Fruit fly (Drosophila melanogaster) Kc167 (cell line): ENCODE measurements around the gene Pvf2.

Experiments
- Myc ChIP-seq: fragments of >200 bp; optimal IDR thresholded peaks from 2 replicates; lab custom pipeline; 2017; ENCODE audit warnings: missing external identifiers
- Sin3A ChIP-seq: fragments of >200 bp; optimal IDR thresholded peaks from 2 replicates; lab custom pipeline; 2018; ENCODE audit warnings: missing external identifiers
- h ChIP-seq: fragments of >200 bp; optimal IDR thresholded peaks from 3 replicates; lab custom pipeline; 2018; ENCODE audit warnings: missing external identifiers
- insv ChIP-seq: fragments of >200 bp; optimal IDR thresholded peaks from 3 replicates; lab custom pipeline; 2018; ENCODE audit warnings: missing external identifiers
- psq ChIP-seq: fragments of >200 bp; optimal IDR thresholded peaks from 2 replicates; lab custom pipeline; 2017; ENCODE audit warnings: missing external identifiers
- ttk ChIP-seq: sonication (Bioruptor generic); optimal IDR thresholded peaks from 2 replicates; lab custom pipeline; 2017; ENCODE audit warnings: missing external identifiers

Gene Pvf2

dm6 chr2L:7049009-7049647, 35.3 kb downstream of the Pvf2 start:
- TF ChIP-seq ttk (lab: Kevin White, UChicago) (no peak), psq (no peak), insv (lab: Kevin White, UChicago) (no peak), Sin3A (no peak)

DNA sequence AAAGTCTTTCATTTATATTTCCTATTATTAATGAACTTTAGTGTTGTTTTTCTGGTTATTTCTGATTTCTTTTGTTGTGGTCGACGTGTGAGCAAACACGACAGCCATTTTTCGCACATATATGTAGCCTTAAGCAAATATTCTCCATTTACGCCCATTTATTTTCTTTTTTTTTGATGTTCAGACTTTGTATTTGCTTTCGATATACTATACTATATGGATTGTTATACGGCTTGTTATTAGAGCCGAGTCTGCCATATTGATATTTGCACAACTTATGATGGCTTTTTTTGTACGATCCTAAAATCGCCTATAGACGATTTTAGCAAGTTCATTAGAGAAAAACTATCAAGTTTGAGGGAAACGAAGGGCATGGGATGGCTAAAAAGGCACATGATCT, 36.7 kb downstream of the Pvf2 start:
- no peak for TF ChIP-seq h
- TF ChIP-seq insv (lab: Kevin White, UChicago), result no peak
- TF ChIP-seq psq, result no peak
- TF ChIP-seq Myc (lab: Kevin White, UChicago), result no peak
- no peak for TF ChIP-seq Sin3A
- TF ChIP-seq ttk (lab: Kevin White, UChicago), result no peak

DNA sequence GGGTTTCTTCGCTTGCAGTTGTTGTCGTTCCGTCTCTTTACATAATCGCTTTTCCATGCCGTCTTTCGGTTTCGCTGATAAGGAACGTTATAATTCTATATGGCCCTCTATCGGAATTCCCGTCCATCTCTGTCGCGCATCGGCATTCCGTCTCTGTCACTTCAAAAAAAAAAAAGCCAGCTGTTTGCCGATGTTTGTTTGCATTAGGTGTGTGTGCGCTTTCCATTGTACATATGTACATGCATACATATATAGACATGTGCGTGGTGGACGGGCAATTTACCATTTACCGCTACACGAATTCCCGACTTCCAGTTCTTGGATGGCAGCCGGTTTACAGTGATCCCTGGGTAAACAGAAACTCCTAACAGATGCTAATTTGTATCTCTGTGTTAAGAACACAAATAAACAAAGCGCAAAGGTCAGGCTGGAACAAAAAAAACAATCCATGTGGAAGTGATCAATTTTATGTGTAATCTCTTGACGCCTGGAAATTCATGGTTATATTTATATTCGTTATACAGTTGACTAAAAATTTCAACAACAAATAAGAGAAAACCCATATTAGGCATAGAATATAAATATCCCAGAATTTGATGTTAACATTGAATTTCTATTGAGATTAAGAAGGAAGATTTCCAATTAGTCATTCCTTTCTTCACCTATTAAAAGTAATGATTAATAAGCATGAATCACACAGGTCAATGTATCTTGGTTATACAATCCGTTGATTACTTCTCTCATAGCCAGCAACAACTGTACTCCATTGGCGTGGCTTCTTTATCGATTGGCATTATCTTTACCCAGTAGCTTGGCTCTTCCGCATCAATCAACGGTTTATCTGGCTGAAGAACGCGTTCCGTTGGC, 41.2 kb downstream of the Pvf2 start:
- no peak for TF ChIP-seq Sin3A
- no peak for TF ChIP-seq Myc (lab: Kevin White, UChicago)
- no peak for TF ChIP-seq psq
- TF ChIP-seq h, result no peak
- no peak for TF ChIP-seq ttk (lab: Kevin White, UChicago)
- TF ChIP-seq insv (lab: Kevin White, UChicago), result no peak

DNA sequence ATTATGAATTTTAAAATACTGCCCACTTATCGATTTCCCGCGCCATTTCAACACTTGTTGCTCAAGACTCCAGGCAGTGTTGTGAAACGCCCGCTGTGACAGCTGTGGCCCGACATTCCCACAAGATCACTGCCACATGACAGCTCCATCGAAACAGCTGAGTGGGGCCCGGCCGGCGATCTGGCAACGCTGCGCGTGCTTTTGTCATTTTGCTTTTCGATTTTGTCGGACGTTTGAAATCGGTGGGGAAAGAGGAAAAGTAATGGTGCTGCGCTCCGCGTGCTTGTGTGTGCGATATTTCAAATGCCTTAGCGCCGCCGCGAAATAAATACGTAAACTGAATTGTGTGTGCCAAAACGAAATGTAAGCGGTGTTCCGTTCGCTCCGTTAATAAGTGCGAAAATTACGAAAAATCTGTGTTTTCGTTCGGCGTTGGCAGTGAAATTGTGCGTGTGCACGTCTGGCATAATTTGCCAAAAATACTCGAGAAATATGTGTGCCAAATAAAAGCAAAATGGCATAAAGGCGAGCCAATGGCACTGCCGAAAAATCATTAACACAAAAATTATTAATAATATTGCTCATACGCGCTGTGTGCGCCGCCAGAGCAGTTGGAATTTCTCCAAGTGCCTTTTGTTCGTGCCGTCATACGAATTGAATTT, 42.2 kb downstream of the Pvf2 start:
- TF ChIP-seq h (no peak), Sin3A (no peak), ttk (lab: Kevin White, UChicago) (no peak), psq (no peak)

- TF ChIP-seq psq, result no peak
- TF ChIP-seq insv (lab: Kevin White, UChicago), result no peak
- no peak for TF ChIP-seq Myc (lab: Kevin White, UChicago)
- TF ChIP-seq ttk (lab: Kevin White, UChicago), result no peak
- no peak for TF ChIP-seq h
- no peak for TF ChIP-seq Sin3A
Observed at dm6 chr2L:7039342-7039684, 45.1 kb downstream of the Pvf2 start.

dm6 chr2L:7038404-7039341, 45.8 kb downstream of the Pvf2 start:
- no peak for TF ChIP-seq Sin3A
- no peak for TF ChIP-seq psq
- TF ChIP-seq ttk (lab: Kevin White, UChicago), result no peak
- no peak for TF ChIP-seq Myc (lab: Kevin White, UChicago)
- no peak for TF ChIP-seq h

DNA sequence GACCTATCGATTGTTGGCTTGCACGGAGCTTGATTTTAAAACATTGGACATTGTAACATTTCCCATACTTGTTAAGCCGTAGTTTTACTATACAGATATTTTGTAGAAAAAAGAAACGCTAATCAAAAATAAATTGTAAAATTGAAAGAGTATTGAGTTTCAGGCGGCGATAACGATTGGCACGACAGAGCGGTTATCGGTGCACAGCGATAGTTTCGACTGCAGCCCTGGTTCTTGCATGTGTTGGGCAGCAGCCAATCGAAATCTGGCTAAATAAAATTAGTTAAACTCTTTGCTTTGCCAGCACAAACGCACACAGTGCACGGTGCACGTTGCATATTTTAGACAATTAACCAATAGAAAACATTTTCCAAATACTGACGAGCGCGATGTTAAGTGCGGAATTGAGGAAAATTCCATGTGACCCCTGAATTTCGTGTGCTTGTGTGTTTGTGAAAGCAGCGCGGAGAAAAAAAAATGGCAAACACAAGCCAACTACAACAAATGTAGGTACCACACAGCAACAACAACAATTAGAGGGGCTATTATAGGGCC, 46.6 kb downstream of the Pvf2 start, which contains the start of gene milt:
milt (plus strand) TSS at position 51 of the 555 bp plus-strand sequence.
- no peak for TF ChIP-seq Myc (lab: Kevin White, UChicago)
- no peak for TF ChIP-seq psq
- no peak for TF ChIP-seq h
- no peak for TF ChIP-seq ttk (lab: Kevin White, UChicago)
- TF ChIP-seq Sin3A, result no peak
- no peak for TF ChIP-seq insv (lab: Kevin White, UChicago)

DNA sequence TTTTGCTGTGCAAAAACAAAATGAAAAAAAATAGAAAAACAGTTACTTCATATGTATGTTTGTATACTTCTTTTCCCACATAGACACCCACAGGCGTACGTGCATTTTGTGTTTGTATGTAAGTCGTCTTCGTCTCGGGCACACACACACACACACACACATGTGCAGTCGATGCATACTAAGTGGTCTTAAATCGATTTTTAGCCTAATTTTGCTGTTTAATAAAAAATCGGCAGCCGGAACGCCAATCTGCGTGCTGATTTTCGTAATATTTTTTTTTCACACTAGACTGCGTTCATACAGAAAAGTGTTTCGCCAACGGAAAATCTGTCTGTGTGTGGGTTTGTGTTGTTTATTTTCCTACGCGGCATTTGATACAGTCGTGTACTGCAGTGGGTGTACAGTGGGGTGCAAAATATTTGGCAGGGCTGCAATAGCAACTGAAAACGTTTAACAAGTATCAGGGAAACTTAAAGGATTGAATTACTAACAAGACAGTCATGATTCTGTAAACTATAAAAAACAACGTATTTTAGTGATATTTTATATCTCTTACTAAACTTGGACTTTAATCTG, 51.2 kb downstream of the Pvf2 start:
- TF ChIP-seq Myc (lab: Kevin White, UChicago) (no peak), h (no peak), psq (no peak), ttk (lab: Kevin White, UChicago) (no peak), insv (lab: Kevin White, UChicago) (no peak), Sin3A (no peak)

DNA sequence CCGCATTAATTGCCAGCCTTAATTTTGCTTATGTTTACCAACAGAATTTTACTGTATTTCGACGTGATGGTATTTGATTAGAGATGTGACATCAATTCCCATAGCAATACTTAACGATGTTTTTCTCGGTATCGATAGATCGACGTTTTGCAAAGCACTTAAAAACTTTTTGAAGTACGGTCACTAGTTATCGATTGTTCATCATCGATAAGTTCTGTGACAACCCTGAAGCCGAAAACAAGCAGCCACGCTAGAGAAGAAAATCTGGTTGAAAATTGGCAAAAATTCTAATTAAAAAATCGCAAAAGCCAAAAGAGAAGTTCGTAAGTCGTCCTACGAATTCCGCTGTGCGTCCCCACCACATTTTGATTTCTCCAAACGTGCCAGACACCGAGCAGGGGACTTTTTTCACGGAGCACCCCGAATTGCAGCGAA, 51.9 kb downstream of the Pvf2 start, which contains the start of the genes Rab30 and Caper:
Rab30 (minus strand) TSS at position 90 of the 435 bp plus-strand sequence.
Caper (plus strand) TSS at position 205 of the 435 bp plus-strand sequence.
- TF ChIP-seq insv (lab: Kevin White, UChicago), result no peak

dm6 chr2L:7028990-7029389, 55.4 kb downstream of the Pvf2 start:
- TF ChIP-seq insv (lab: Kevin White, UChicago), result peak; percentile 92
- TF ChIP-seq Sin3A, result no peak
- no peak for TF ChIP-seq ttk (lab: Kevin White, UChicago)
- TF ChIP-seq psq, result no peak
- no peak for TF ChIP-seq h
- no peak for TF ChIP-seq Myc (lab: Kevin White, UChicago)

DNA sequence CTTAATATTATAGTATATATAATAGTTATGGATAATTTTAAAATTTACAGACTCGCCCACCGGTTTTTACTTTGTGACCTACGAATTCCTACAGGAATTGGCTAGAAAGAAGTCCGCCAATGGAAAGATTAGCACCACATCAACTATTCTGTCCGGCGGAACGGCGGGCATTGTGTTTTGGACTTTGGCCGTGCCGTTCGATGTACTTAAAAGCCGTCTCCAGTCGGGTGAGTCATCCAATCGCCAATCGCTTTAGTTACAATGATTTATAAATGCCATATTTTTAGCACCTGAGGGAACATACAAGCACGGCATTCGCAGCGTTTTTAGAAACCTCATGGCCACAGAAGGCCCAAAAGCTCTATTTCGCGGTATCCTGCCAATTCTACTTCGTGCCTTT, 56.0 kb downstream of the Pvf2 start:
- TF ChIP-seq Sin3A, result no peak
- TF ChIP-seq ttk (lab: Kevin White, UChicago), result no peak
- TF ChIP-seq psq, result no peak
- TF ChIP-seq h, result no peak
- no peak for TF ChIP-seq insv (lab: Kevin White, UChicago)
- no peak for TF ChIP-seq Myc (lab: Kevin White, UChicago)
